Fruit fly (Drosophila melanogaster): ENCODE measurements around the gene Aven.

The Aven gene

DNA sequence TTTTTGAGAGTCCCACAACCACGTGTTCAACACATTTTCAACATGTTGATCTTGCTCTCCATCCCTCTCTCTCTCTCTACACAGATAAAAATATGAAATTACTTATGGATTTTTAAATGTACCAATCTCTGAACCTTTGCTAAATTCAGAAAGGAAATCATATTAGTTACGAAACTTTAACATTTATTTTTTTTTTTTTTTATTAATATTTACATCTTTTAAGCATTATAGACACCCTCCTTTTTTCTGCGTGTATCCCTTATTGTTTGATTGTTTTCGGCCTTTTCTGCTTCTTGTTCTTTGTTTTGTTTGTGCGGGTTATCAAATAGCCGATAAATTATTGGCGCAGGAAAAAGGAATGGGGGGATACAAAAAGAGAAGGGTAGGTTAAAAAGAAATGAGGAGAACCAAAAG is 37.0 kb upstream of the Aven start (continued):
- peak; percentile 84 to 96 for TF ChIP-seq Hr51 (GFP tag; optimal IDR thresholded peaks at IDR 0.05)
- TF ChIP-seq fd102C (GFP tag; optimal IDR thresholded peaks at IDR 0.05): peak; percentile 87
- TF ChIP-seq CG31388 (GFP tag; optimal IDR thresholded peaks at IDR 0.05): peak; percentile 78
- TF ChIP-seq odd (GFP tag; optimal IDR thresholded peaks at IDR 0.05): peak; percentile 92
- peak in 1 of 2 experiments; percentile 71 for TF ChIP-seq eve (GFP tag; optimal IDR thresholded peaks at IDR 0.05)
- TF ChIP-seq CG12071 (GFP tag; optimal IDR thresholded peaks at IDR 0.05): peak; percentile 65
- no peak for TF ChIP-seq Tbp (GFP tag; optimal IDR thresholded peaks at IDR 0.05)
- no peak for TF ChIP-seq eyg (GFP tag; optimal IDR thresholded peaks at IDR 0.05)
- TF ChIP-seq CG10274 (GFP tag; optimal IDR thresholded peaks at IDR 0.05): peak; percentile 75
- peak; percentile 91 for TF ChIP-seq trh (GFP tag; optimal IDR thresholded peaks at IDR 0.05)
- TF ChIP-seq Camta (GFP tag; optimal IDR thresholded peaks at IDR 0.05): peak; percentile 86
- no peak for TF ChIP-seq h (optimal IDR thresholded peaks at IDR 0.05)
- TF ChIP-seq CG8478 (optimal IDR thresholded peaks at IDR 0.05): no peak
- TF ChIP-seq zen2 (GFP tag; IDR thresholded peaks at IDR 0.05; ENCODE audit: partially characterized antibody): no peak
- peak; percentile 90 for TF ChIP-seq CG3407 (GFP tag; optimal IDR thresholded peaks at IDR 0.05)
- peak; percentile 92 for TF ChIP-seq Hsf (GFP tag; optimal IDR thresholded peaks at IDR 0.05)
- TF ChIP-seq CG17568 (GFP tag; optimal IDR thresholded peaks at IDR 0.05): peak; percentile 89
- peak; percentile 92 for TF ChIP-seq MTF-1 (GFP tag; optimal IDR thresholded peaks at IDR 0.05; ENCODE audit: borderline replicate concordance)
- TF ChIP-seq Deaf1 (tag; optimal IDR thresholded peaks at IDR 0.05): peak; percentile 85
- peak; percentile 94 for TF ChIP-seq ase (GFP tag; IDR thresholded peaks at IDR 0.05)
- TF ChIP-seq psq (GFP tag; optimal IDR thresholded peaks at IDR 0.05): peak; percentile 96
- TF ChIP-seq CG7987 (GFP tag; optimal IDR thresholded peaks at IDR 0.05): peak; percentile 86
- TF ChIP-seq Myb (GFP tag; optimal IDR thresholded peaks at IDR 0.05): peak; percentile 60
- peak; percentile 90 for TF ChIP-seq Ets65A (GFP tag)
- peak; percentile 99 for TF ChIP-seq CG17829 (tag; optimal IDR thresholded peaks at IDR 0.05)
- peak; percentile 93 for TF ChIP-seq CG9215 (GFP tag; IDR thresholded peaks at IDR 0.05)
- peak; percentile 74 for TF ChIP-seq fu2 (GFP tag; optimal IDR thresholded peaks at IDR 0.05)
- TF ChIP-seq CG6654 (GFP tag; optimal IDR thresholded peaks at IDR 0.05): peak; percentile 79
- peak; percentile 94 for TF ChIP-seq caup (GFP tag; optimal IDR thresholded peaks at IDR 0.05; ENCODE audit: severe bottlenecking)
- TF ChIP-seq Trl (optimal IDR thresholded peaks at IDR 0.05): peak; percentile 23 to 42
- peak; percentile 80 for TF ChIP-seq Trl (GFP tag; optimal IDR thresholded peaks at IDR 0.05)
- peak; percentile 89 for TF ChIP-seq gsb (GFP tag; IDR thresholded peaks at IDR 0.05)
- peak; percentile 57 for TF ChIP-seq sima (GFP tag; optimal IDR thresholded peaks at IDR 0.05)
- TF ChIP-seq inv (GFP tag; IDR thresholded peaks at IDR 0.05; ENCODE audit: partially characterized antibody): no peak
- TF ChIP-seq CTCF (GFP tag; optimal IDR thresholded peaks at IDR 0.05): peak; percentile 32
- TF ChIP-seq HHEX (GFP tag; optimal IDR thresholded peaks at IDR 0.05): peak; percentile 93
- peak; percentile 95 for TF ChIP-seq al (GFP tag; IDR thresholded peaks at IDR 0.05)
- TF ChIP-seq abd-A (tag; optimal IDR thresholded peaks at IDR 0.05): peak; percentile 76
- TF ChIP-seq luna (GFP tag; optimal IDR thresholded peaks at IDR 0.05): peak; percentile 41
- peak; percentile 76 for TF ChIP-seq Drgx (GFP tag; IDR thresholded peaks at IDR 0.05)
- peak; percentile 95 for TF ChIP-seq CG10209 (GFP tag; optimal IDR thresholded peaks at IDR 0.05)
- TF ChIP-seq Sry-δ (GFP tag; optimal IDR thresholded peaks at IDR 0.05): peak; percentile 44
- peak; percentile 96 for TF ChIP-seq CG9817 (tag; optimal IDR thresholded peaks at IDR 0.05)
- peak; percentile 93 for TF ChIP-seq cas (GFP tag; IDR thresholded peaks at IDR 0.05)
- TF ChIP-seq seq (GFP tag; IDR thresholded peaks at IDR 0.05): peak; percentile 93
- TF ChIP-seq NK7.1 (GFP tag; optimal IDR thresholded peaks at IDR 0.05): peak; percentile 74
- TF ChIP-seq unpg (GFP tag; optimal IDR thresholded peaks at IDR 0.05): peak; percentile 98
- TF ChIP-seq CG11723 (GFP tag; optimal IDR thresholded peaks at IDR 0.05): peak; percentile 82
- TF ChIP-seq CG11504 (tag; optimal IDR thresholded peaks at IDR 0.05): peak; percentile 96
- peak; percentile 60 for TF ChIP-seq tup (GFP tag; optimal IDR thresholded peaks at IDR 0.05)
- TF ChIP-seq Oli (tag; optimal IDR thresholded peaks at IDR 0.05): peak; percentile 96
- peak; percentile 64; the same call in 1 of the 2 replicates for TF ChIP-seq CkIIα-i1 (GFP tag; IDR thresholded peaks at IDR 0.05)
